Fruit fly (Drosophila melanogaster) whole organism, embryonic: Measurements from ENCODE around the gene Ucp4A.

ENCODE experiments used
- CG11247 ChIP-seq: fragments of 200-800 bp; sonication (Bioruptor generic); IDR thresholded peaks from 2 replicates; pipeline ENCODE4 v1.3.6; 2022; ENCODE audit warnings: missing biosample characterization, missing genetic modification characterization
- CG12155 ChIP-seq: fragments of 200-800 bp; sonication (Bioruptor generic); optimal IDR thresholded peaks from 3 replicates; lab custom pipeline; 2016; ENCODE audit warnings: missing biosample characterization, missing genetic modification characterization
- CG12391 ChIP-seq: fragments of 200-800 bp; sonication (Bioruptor generic); optimal IDR thresholded peaks from 3 replicates; lab custom pipeline; 2018; ENCODE audit warnings: missing biosample characterization, mild to moderate bottlenecking, missing genetic modification characterization, moderate library complexity
- CG13424 ChIP-seq: fragments of 200-800 bp; sonication (Bioruptor generic); optimal IDR thresholded peaks from 2 replicates; lab custom pipeline; 2019; ENCODE audit warnings: missing biosample characterization, mild to moderate bottlenecking, missing genetic modification characterization, moderate library complexity
- CG13894 ChIP-seq: fragments of 200-800 bp; sonication (Bioruptor generic); optimal IDR thresholded peaks from 3 replicates; lab custom pipeline; 2018; ENCODE audit warnings: missing biosample characterization, mild to moderate bottlenecking, missing genetic modification characterization, moderate library complexity
- CG14050 ChIP-seq: fragments of 200-800 bp; sonication (Bioruptor generic); IDR thresholded peaks from 3 replicates; pipeline ENCODE4 v1.3.6; 2022; ENCODE audit warnings: missing biosample characterization, missing genetic modification characterization
- CG15073 ChIP-seq: fragments of 200-800 bp; sonication (Bioruptor generic); optimal IDR thresholded peaks from 2 replicates; lab custom pipeline; 2016; ENCODE audit warnings: missing biosample characterization, missing genetic modification characterization
- CG15479 ChIP-seq: fragments of 200-800 bp; sonication (Bioruptor generic); optimal IDR thresholded peaks from 3 replicates; lab custom pipeline; 2019; ENCODE audit warnings: missing biosample characterization, mild to moderate bottlenecking, missing genetic modification characterization, moderate library complexity
- CG17612 ChIP-seq: fragments of 200-800 bp; sonication (Bioruptor generic); IDR thresholded peaks from 2 replicates; pipeline ENCODE4 v1.3.6; 2022; ENCODE audit warnings: missing biosample characterization, missing genetic modification characterization
- CG34422 ChIP-seq: fragments of 200-800 bp; sonication (Bioruptor generic); IDR thresholded peaks from 3 replicates; pipeline ENCODE4 v1.3.6; 2022; ENCODE audit warnings: missing biosample characterization, missing genetic modification characterization
- CG4617 ChIP-seq: fragments of 200-800 bp; sonication (Bioruptor generic); optimal IDR thresholded peaks from 3 replicates; lab custom pipeline; 2016; ENCODE audit warnings: missing biosample characterization, missing genetic modification characterization, borderline replicate concordance
- CG4730 ChIP-seq: fragments of 200-800 bp; sonication (Bioruptor generic); IDR thresholded peaks from 2 replicates; pipeline ENCODE4 v1.3.6; 2022; ENCODE audit warnings: missing biosample characterization, missing genetic modification characterization
- CG5245 ChIP-seq: fragments of 200-800 bp; sonication (Bioruptor generic); optimal IDR thresholded peaks from 3 replicates; lab custom pipeline; 2016; ENCODE audit warnings: missing biosample characterization, missing genetic modification characterization
- CG6654 ChIP-seq: fragments of 200-800 bp; sonication (Bioruptor generic); optimal IDR thresholded peaks from 2 replicates; lab custom pipeline; 2017; ENCODE audit warnings: missing biosample characterization, mild to moderate bottlenecking, missing genetic modification characterization
- CG6854 ChIP-seq: fragments of 200-800 bp; sonication (Bioruptor generic); optimal IDR thresholded peaks from 3 replicates; lab custom pipeline; 2017; ENCODE audit warnings: missing biosample characterization, mild to moderate bottlenecking, missing genetic modification characterization
- CG7745 ChIP-seq: fragments of 200-800 bp; sonication (Bioruptor generic); optimal IDR thresholded peaks from 2 replicates; lab custom pipeline; 2018; ENCODE audit warnings: missing biosample characterization, mild to moderate bottlenecking, missing genetic modification characterization, moderate library complexity
- CG8924 ChIP-seq: fragments of 200-800 bp; optimal IDR thresholded peaks from 3 replicates; lab custom pipeline; 2019; ENCODE audit warnings: missing biosample characterization, mild to moderate bottlenecking, missing genetic modification characterization, moderate library complexity
- Chrac-16 ChIP-seq: fragments of 200-800 bp; sonication (Bioruptor generic); optimal IDR thresholded peaks from 3 replicates; lab custom pipeline; 2016; ENCODE audit warnings: missing biosample characterization, missing genetic modification characterization
- Fer1 ChIP-seq: fragments of 200-800 bp; sonication (Bioruptor generic); optimal IDR thresholded peaks from 2 replicates; lab custom pipeline; 2017; ENCODE audit warnings: missing biosample characterization, mild to moderate bottlenecking, missing genetic modification characterization
- Fer2 ChIP-seq: fragments of 200-800 bp; sonication (Bioruptor generic); optimal IDR thresholded peaks from 2 replicates; lab custom pipeline; 2018; ENCODE audit warnings: missing biosample characterization, mild to moderate bottlenecking, missing genetic modification characterization, moderate library complexity
- H2.0 ChIP-seq: fragments of 200-800 bp; sonication (Bioruptor generic); IDR thresholded peaks from 2 replicates; pipeline ENCODE4 v1.3.6; 2022; ENCODE audit warnings: missing biosample characterization, missing genetic modification characterization
- MTF-1 ChIP-seq: fragments of 200-800 bp; sonication (Bioruptor generic); optimal IDR thresholded peaks from 2 replicates; lab custom pipeline; 2018; ENCODE audit warnings: missing biosample characterization, mild to moderate bottlenecking, missing genetic modification characterization, borderline replicate concordance
- Mad ChIP-seq: fragments of 200-800 bp; sonication (Bioruptor generic); optimal IDR thresholded peaks from 2 replicates; lab custom pipeline; 2016; ENCODE audit warnings: missing biosample characterization, missing genetic modification characterization
- Med ChIP-seq: fragments of 200-800 bp; sonication (Bioruptor generic); peaks from one replicate; lab custom pipeline; 2016; ENCODE audit warnings: missing biosample characterization, missing genetic modification characterization, mild to moderate bottlenecking, inconsistent platforms, moderate library complexity
- Myb ChIP-seq: fragments of 200-800 bp; sonication (Bioruptor generic); optimal IDR thresholded peaks from 2 replicates; lab custom pipeline; 2016; ENCODE audit warnings: missing biosample characterization, missing genetic modification characterization
- Nf-YB ChIP-seq: fragments of 200-800 bp; sonication (Bioruptor generic); optimal IDR thresholded peaks from 3 replicates; lab custom pipeline; 2019; ENCODE audit warnings: missing biosample characterization, mild to moderate bottlenecking, missing genetic modification characterization, moderate library complexity
- Rfx ChIP-seq: fragments of 200-800 bp; sonication (Bioruptor generic); IDR thresholded peaks from 2 replicates; pipeline ENCODE4 v1.3.6; 2022; ENCODE audit warnings: missing biosample characterization, missing genetic modification characterization
- Six4 ChIP-seq: fragments of 200-800 bp; sonication (Bioruptor generic); optimal IDR thresholded peaks from 2 replicates; lab custom pipeline; 2016; ENCODE audit warnings: missing biosample characterization, missing genetic modification characterization
- Sry-β ChIP-seq: fragments of 200-800 bp; sonication (Bioruptor generic); optimal IDR thresholded peaks from 2 replicates; lab custom pipeline; 2018; ENCODE audit warnings: missing biosample characterization, mild to moderate bottlenecking, missing genetic modification characterization, moderate library complexity
- Usf ChIP-seq: fragments of 200-800 bp; sonication (Bioruptor generic); optimal IDR thresholded peaks from 2 replicates; lab custom pipeline; 2017; ENCODE audit warnings: missing genotype, missing biosample characterization, missing genetic modification characterization
- az2 ChIP-seq: fragments of 200-800 bp; sonication (Bioruptor generic); optimal IDR thresholded peaks from 3 replicates; lab custom pipeline; 2016; ENCODE audit warnings: missing biosample characterization, missing genetic modification characterization
- bab2 ChIP-seq: fragments of 200-800 bp; sonication (Bioruptor generic); optimal IDR thresholded peaks from 2 replicates; lab custom pipeline; 2016; ENCODE audit warnings: missing biosample characterization, missing genetic modification characterization
- chm ChIP-seq: fragments of 200-800 bp; sonication (Bioruptor generic); IDR thresholded peaks from 2 replicates; pipeline ENCODE4 v1.3.6; 2022; ENCODE audit warnings: missing biosample characterization, missing genetic modification characterization
- dmrt11E ChIP-seq: fragments of 200-800 bp; sonication (Bioruptor generic); optimal IDR thresholded peaks from 3 replicates; lab custom pipeline; 2018; ENCODE audit warnings: missing biosample characterization, mild to moderate bottlenecking, missing genetic modification characterization, moderate library complexity
- inv ChIP-seq: fragments of 200-800 bp; sonication (Bioruptor generic); IDR thresholded peaks from 2 replicates; pipeline ENCODE4 v1.3.6; 2022; ENCODE audit warnings: missing biosample characterization, missing genetic modification characterization; ENCODE audit not compliant: partially characterized antibody
- lov ChIP-seq, 2 experiments: fragments of 200-800 bp in 1 of 2; fragments of >200 bp in 1 of 2; sonication (Bioruptor generic) in 1 of 2; IDR thresholded peaks in 1 of 2; optimal IDR thresholded peaks in 1 of 2; 2 replicates in 1 of 2; 3 replicates in 1 of 2; pipeline versions ENCODE4 v1.3.6 to Lab custom; 2017 to 2022; ENCODE audit warnings: missing biosample characterization in 1 of 2, missing genetic modification characterization in 1 of 2
- nerfin-1 ChIP-seq: fragments of 200-800 bp; sonication (Bioruptor generic); optimal IDR thresholded peaks from 3 replicates; lab custom pipeline; 2019; ENCODE audit warnings: missing biosample characterization, mild to moderate bottlenecking, missing genetic modification characterization, moderate library complexity
- nom ChIP-seq: fragments of 200-800 bp; sonication (Bioruptor generic); optimal IDR thresholded peaks from 2 replicates; lab custom pipeline; 2017; ENCODE audit warnings: missing biosample characterization, missing genetic modification characterization, mild to moderate bottlenecking, moderate library complexity, missing genetic modification reagents
- pzg ChIP-seq: fragments of 200-800 bp; sonication (Bioruptor generic); optimal IDR thresholded peaks from 3 replicates; lab custom pipeline; 2018; ENCODE audit warnings: missing biosample characterization, mild to moderate bottlenecking, missing genetic modification characterization, moderate library complexity
- schlank ChIP-seq: fragments of 200-800 bp; sonication (Bioruptor generic); optimal IDR thresholded peaks from 2 replicates; lab custom pipeline; 2018; ENCODE audit warnings: missing biosample characterization, mild to moderate bottlenecking, missing genetic modification characterization
- scrt ChIP-seq: fragments of 200-800 bp; sonication (Bioruptor generic); optimal IDR thresholded peaks from 2 replicates; lab custom pipeline; 2018; ENCODE audit warnings: missing biosample characterization, mild to moderate bottlenecking, missing genetic modification characterization, moderate library complexity
- sim ChIP-seq: fragments of 200-800 bp; sonication (Bioruptor generic); IDR thresholded peaks from 2 replicates; pipeline ENCODE4 v1.3.6; 2022; ENCODE audit warnings: missing biosample characterization, missing genetic modification characterization
- slbo ChIP-seq: fragments of 200-800 bp; sonication (Bioruptor generic); IDR thresholded peaks from 2 replicates; pipeline ENCODE4 v1.3.6; 2022; ENCODE audit warnings: missing biosample characterization, missing genetic modification characterization
- sna ChIP-seq: fragments of 200-800 bp; sonication (Bioruptor generic); IDR thresholded peaks from 2 replicates; pipeline ENCODE4 v1.3.6; 2022; ENCODE audit warnings: missing biosample characterization, missing genetic modification characterization; ENCODE audit not compliant: partially characterized antibody
- sob ChIP-seq: fragments of 200-800 bp; sonication (Bioruptor generic); IDR thresholded peaks from 2 replicates; pipeline ENCODE4 v1.3.6; 2022; ENCODE audit warnings: missing biosample characterization, missing genetic modification characterization
- tin ChIP-seq: fragments of 200-800 bp; sonication (Bioruptor generic); optimal IDR thresholded peaks from 3 replicates; lab custom pipeline; 2016; ENCODE audit warnings: missing biosample characterization, missing genetic modification characterization
- trh ChIP-seq: fragments of 200-800 bp; sonication (Bioruptor generic); optimal IDR thresholded peaks from 2 replicates; lab custom pipeline; 2016; ENCODE audit warnings: missing biosample characterization, missing genetic modification characterization
- ttk ChIP-seq: fragments of 200-800 bp; sonication (Bioruptor generic); IDR thresholded peaks from 2 replicates; pipeline ENCODE4 v2.1.2; 2022; ENCODE audit warnings: missing biosample characterization, missing genetic modification characterization
- twi ChIP-seq: fragments of 200-800 bp; optimal IDR thresholded peaks from 2 replicates; lab custom pipeline; 2019; ENCODE audit warnings: missing biosample characterization, mild to moderate bottlenecking, missing genetic modification characterization, moderate library complexity
- zfh1 ChIP-seq: fragments of 200-800 bp; sonication (Bioruptor generic); IDR thresholded peaks from 3 replicates; pipeline ENCODE4 v1.3.6; 2022; ENCODE audit warnings: missing biosample characterization, missing genetic modification characterization

Ucp4A gene

dm6 chrX:17850179-17850578 is 5.4 kb downstream of the Ucp4A start, which contains the start of the genes CG15814 and Spt7 (continued):
- TF ChIP-seq chm (no peak), CG4617 (peak; percentile 73), CG12391 (tag; lab: Kevin White, UChicago) (peak; percentile 22), pzg (GFP tag; lab: Kevin White, UChicago) (peak; percentile 85), Fer2 (tag; lab: Kevin White, UChicago) (no peak), zfh1 (GFP tag; lab: Robert Waterston, UW) (peak; percentile 52; the same call in 1 of the 3 replicates), CG13894 (tag; lab: Kevin White, UChicago) (no peak), sim (GFP tag; lab: Robert Waterston, UW) (no peak), Mad (GFP tag; lab: Kevin White, UChicago) (peak; percentile 50), CG13424 (tag; lab: Kevin White, UChicago) (peak; percentile 31), CG15479 (GFP tag; lab: Kevin White, UChicago) (no peak), Med (GFP tag; lab: Kevin White, UChicago) (peak; percentile 94), CG17612 (no peak), Usf (GFP tag; lab: Kevin White, UChicago) (no peak), schlank (tag; lab: Kevin White, UChicago) (peak; percentile 37), lov (optimal IDR thresholded peaks at IDR 0.05; lab: Kevin White, UChicago) (no peak), lov (GFP tag; IDR thresholded peaks at IDR 0.05; lab: Robert Waterston, UW) (no peak), tin (GFP tag; lab: Kevin White, UChicago) (no peak), CG7745 (tag; lab: Kevin White, UChicago) (no peak), CG6654 (no peak), Chrac-16 (GFP tag; lab: Kevin White, UChicago) (no peak), dmrt11E (tag; lab: Kevin White, UChicago) (peak; percentile 11), bab2 (GFP tag; lab: Kevin White, UChicago) (peak; percentile 44), Nf-YB (GFP tag; lab: Kevin White, UChicago) (no peak), ttk (GFP tag; lab: Robert Waterston, UW) (no peak), slbo (GFP tag; lab: Robert Waterston, UW) (0 out of 2 replicates have a peak, but pooled peaks have one; percentile 12), Fer1 (GFP tag; lab: Kevin White, UChicago) (peak; percentile 66), CG6854 (GFP tag; lab: Kevin White, UChicago) (peak; percentile 1), az2 (no peak), sna (peak; percentile 72), Sry-β (GFP tag; lab: Kevin White, UChicago) (no peak), Myb (GFP tag; lab: Kevin White, UChicago) (peak; percentile 72), MTF-1 (no peak), CG12155 (no peak), CG11247 (GFP tag; lab: Robert Waterston, UW) (0 out of 2 replicates have a peak, but pooled peaks have one; percentile 10), trh (GFP tag; lab: Kevin White, UChicago) (no peak), CG5245 (GFP tag; lab: Kevin White, UChicago) (no peak), twi (tag; lab: Kevin White, UChicago) (peak; percentile 27), scrt (GFP tag; lab: Kevin White, UChicago) (no peak), Six4 (GFP tag; lab: Kevin White, UChicago) (no peak), H2.0 (GFP tag; lab: Robert Waterston, UW) (no peak), Rfx (GFP tag; lab: Robert Waterston, UW) (peak; percentile 66), CG8924 (peak; percentile 49), CG15073 (GFP tag; lab: Kevin White, UChicago) (no peak), CG14050 (GFP tag; lab: Robert Waterston, UW) (no peak), nerfin-1 (tag; lab: Kevin White, UChicago) (peak; percentile 34), inv (GFP tag; lab: Robert Waterston, UW) (peak; percentile 81), CG34422 (peak; percentile 61; the same call in 2 of the 3 replicates), CG4730 (GFP tag; lab: Robert Waterston, UW) (no peak), sob (GFP tag; lab: Robert Waterston, UW) (peak; percentile 54), nom (no peak)
